Worm (Caenorhabditis elegans) whole organism, young adult: ENCODE data around the gene mai-2.
A peak's percentile ranks its signal among the peaks of the same experiment; 100 is the strongest.

Source experiments
- C06A6.2 ChIP-seq: fragments of 200-800 bp; sonication (Bioruptor generic); conservative IDR thresholded peaks from 2 replicates; pipeline ENCODE4 v1.3.6; 2022; ENCODE audit warnings: missing genetic modification characterization, missing compliant biosample characterization
- F10E7.11 ChIP-seq: sonication (generic microtip); optimal IDR thresholded peaks from 2 replicates; lab custom pipeline; 2017; ENCODE audit warnings: mild to moderate bottlenecking, missing genetic modification characterization, moderate library complexity, missing compliant biosample characterization
- F33H1.4 ChIP-seq: fragments of 200-800 bp; sonication (Bioruptor generic); IDR thresholded peaks from 2 replicates; pipeline ENCODE4 v1.3.6; 2022; ENCODE audit warnings: missing genetic modification reagents, missing genetic modification characterization, missing compliant biosample characterization
- F49E8.2 ChIP-seq: sonication (generic microtip); optimal IDR thresholded peaks from 3 replicates; lab custom pipeline; 2017; ENCODE audit warnings: missing genetic modification characterization, mild to moderate bottlenecking, missing compliant biosample characterization, antibody characterized with exemption, moderate library complexity; ENCODE audit not compliant: insufficient read depth
- F55B11.4 ChIP-seq: sonication (generic microtip); optimal IDR thresholded peaks from 2 replicates; lab custom pipeline; 2016; ENCODE audit warnings: missing compliant biosample characterization, missing genetic modification characterization, borderline replicate concordance; ENCODE audit not compliant: insufficient read depth
- Y53G8AR.9 ChIP-seq: fragments of 200-800 bp; sonication (Bioruptor generic); conservative IDR thresholded peaks from 2 replicates; pipeline ENCODE4 v1.3.6; 2022; ENCODE audit warnings: missing genetic modification reagents, missing genetic modification characterization, missing compliant biosample characterization
- ama-1 ChIP-seq, 3 experiments: fragments of 150-350 bp in 1 of 3; sonication (generic microtip) in 2 of 3; optimal IDR thresholded peaks; 2 replicates each; lab custom pipeline; 2014 to 2018; ENCODE audit warnings: missing biosample characterization in 2 of 3, missing genetic modification characterization in 2 of 3, missing genetic modification reagents in 2 of 3
- attf-3 ChIP-seq: fragments of 200-800 bp; sonication (Bioruptor generic); conservative IDR thresholded peaks from 2 replicates; pipeline ENCODE4 v1.3.6; 2022; ENCODE audit warnings: missing genetic modification reagents, missing genetic modification characterization, missing compliant biosample characterization
- attf-5 ChIP-seq: fragments of 200-800 bp; sonication (Bioruptor generic); optimal IDR thresholded peaks from 2 replicates; lab custom pipeline; 2018; ENCODE audit warnings: mild to moderate bottlenecking, missing genetic modification characterization, missing compliant biosample characterization
- attf-6 ChIP-seq: fragments of 200-800 bp; sonication (Bioruptor generic); IDR thresholded peaks from 2 replicates; pipeline ENCODE4 v1.3.6; 2022; ENCODE audit warnings: missing genetic modification reagents, missing genetic modification characterization, missing compliant biosample characterization
- cebp-1 ChIP-seq, 2 experiments: fragments of 200-800 bp in 1 of 2; sonication (Bioruptor generic) in 1 of 2; sonication (generic microtip) in 1 of 2; IDR thresholded peaks in 1 of 2; optimal IDR thresholded peaks in 1 of 2; 2 replicates each; pipeline versions ENCODE4 v1.3.6 to Lab custom; 2017 to 2022; ENCODE audit warnings: missing compliant biosample characterization in 2 of 2, missing genetic modification characterization in 2 of 2, mild to moderate bottlenecking in 1 of 2, missing genetic modification reagents in 1 of 2, moderate library complexity in 1 of 2
- ceh-100 ChIP-seq: fragments of 200-800 bp; sonication (Bioruptor generic); IDR thresholded peaks from 2 replicates; pipeline ENCODE4 v1.3.6; 2022; ENCODE audit warnings: missing genetic modification reagents, missing genetic modification characterization, missing compliant biosample characterization
- ceh-27 ChIP-seq: fragments of 200-800 bp; sonication (Bioruptor generic); optimal IDR thresholded peaks from 2 replicates; lab custom pipeline; 2018; ENCODE audit warnings: mild to moderate bottlenecking, missing genetic modification characterization, moderate library complexity, missing compliant biosample characterization
- ceh-58 ChIP-seq: fragments of 200-800 bp; sonication (Bioruptor generic); IDR thresholded peaks from 2 replicates; pipeline ENCODE4 v1.3.6; 2022; ENCODE audit warnings: missing genetic modification characterization, missing compliant biosample characterization
- die-1 ChIP-seq: sonication (generic microtip); optimal IDR thresholded peaks from 2 replicates; lab custom pipeline; 2016; ENCODE audit warnings: missing genotype, mild to moderate bottlenecking, missing genetic modification characterization, missing compliant biosample characterization
- dpl-1 ChIP-seq: fragments of 150-350 bp; optimal IDR thresholded peaks from 2 replicates; lab custom pipeline; 2014; ENCODE audit warnings: missing biosample characterization, missing genetic modification reagents, missing genetic modification characterization
- efl-1 ChIP-seq: fragments of 150-350 bp; optimal IDR thresholded peaks from 2 replicates; lab custom pipeline; 2014; ENCODE audit warnings: missing biosample characterization, missing genetic modification reagents, missing genetic modification characterization
- egrh-3 ChIP-seq: fragments of 200-800 bp; sonication (Bioruptor generic); IDR thresholded peaks from 2 replicates; pipeline ENCODE4 v1.3.6; 2022; ENCODE audit warnings: missing genetic modification reagents, missing genetic modification characterization, missing compliant biosample characterization
- ekl-4 ChIP-seq: fragments of 200-800 bp; sonication (Bioruptor generic); IDR thresholded peaks from 2 replicates; pipeline ENCODE4 v1.3.6; 2022; ENCODE audit warnings: missing genetic modification reagents, missing genetic modification characterization, missing compliant biosample characterization
- hmg-1.2 ChIP-seq: fragments of 200-800 bp; sonication (Bioruptor generic); IDR thresholded peaks from 2 replicates; pipeline ENCODE4 v1.3.6; 2022; ENCODE audit warnings: missing genetic modification reagents, missing genetic modification characterization, missing compliant biosample characterization
- let-526 ChIP-seq: fragments of 200-800 bp; sonication (Bioruptor generic); IDR thresholded peaks from 2 replicates; pipeline ENCODE4 v1.3.6; 2022; ENCODE audit warnings: missing genetic modification reagents, missing genetic modification characterization, missing compliant biosample characterization
- lin-26 ChIP-seq: fragments of 200-800 bp; sonication (Bioruptor generic); IDR thresholded peaks from 2 replicates; pipeline ENCODE4 v1.3.6; 2022; ENCODE audit warnings: missing genetic modification reagents, missing genetic modification characterization, missing compliant biosample characterization
- lin-35 ChIP-seq, 3 experiments: fragments of 150-350 bp in 2 of 3; sonication (generic microtip) in 1 of 3; optimal IDR thresholded peaks; 2 replicates each; lab custom pipeline; 2014 to 2018; ENCODE audit warnings: missing biosample characterization in 3 of 3, missing genetic modification characterization in 3 of 3, missing genetic modification reagents in 3 of 3
- lin-40 ChIP-seq: sonication (generic microtip); optimal IDR thresholded peaks from 2 replicates; lab custom pipeline; 2016; ENCODE audit warnings: missing genetic modification characterization, mild to moderate bottlenecking, missing compliant biosample characterization, missing genotype, missing genetic modification reagents
- lin-54 ChIP-seq: fragments of 200-800 bp; sonication (Bioruptor generic); optimal IDR thresholded peaks from 2 replicates; lab custom pipeline; 2018; ENCODE audit warnings: mild to moderate bottlenecking, missing genetic modification characterization, missing compliant biosample characterization
- lsl-1 ChIP-seq: fragments of 200-800 bp; sonication (Bioruptor generic); optimal IDR thresholded peaks from 2 replicates; lab custom pipeline; 2018; ENCODE audit warnings: mild to moderate bottlenecking, missing genetic modification characterization, moderate library complexity, missing compliant biosample characterization
- madf-10 ChIP-seq: sonication (generic microtip); optimal IDR thresholded peaks from 2 replicates; lab custom pipeline; 2016; ENCODE audit warnings: mild to moderate bottlenecking, missing genetic modification characterization, missing compliant biosample characterization
- madf-6 ChIP-seq: fragments of 200-800 bp; sonication (Bioruptor generic); IDR thresholded peaks from 2 replicates; pipeline ENCODE4 v1.3.6; 2022; ENCODE audit warnings: missing genetic modification reagents, missing genetic modification characterization, missing compliant biosample characterization
- mcd-1 ChIP-seq: fragments of 200-800 bp; sonication (Bioruptor generic); IDR thresholded peaks from 2 replicates; pipeline ENCODE4 v1.3.6; 2022; ENCODE audit warnings: missing genetic modification reagents, missing genetic modification characterization, missing compliant biosample characterization
- nfya-2 ChIP-seq: fragments of 200-800 bp; sonication (Bioruptor generic); IDR thresholded peaks from 2 replicates; pipeline ENCODE4 v1.3.6; 2022; ENCODE audit warnings: missing genetic modification reagents, missing genetic modification characterization, missing compliant biosample characterization
- nfyb-1 ChIP-seq: fragments of 200-800 bp; sonication (Bioruptor generic); IDR thresholded peaks from 2 replicates; pipeline ENCODE4 v1.3.6; 2022; ENCODE audit warnings: missing genetic modification reagents, missing genetic modification characterization, missing compliant biosample characterization
- pbrm-1 ChIP-seq: fragments of 200-800 bp; sonication (Bioruptor generic); IDR thresholded peaks from 2 replicates; pipeline ENCODE4 v1.3.6; 2022; ENCODE audit warnings: missing genetic modification reagents, missing genetic modification characterization, missing compliant biosample characterization
- pha-4 ChIP-seq: fragments of 150-350 bp; sonication (generic microtip); optimal IDR thresholded peaks from 2 replicates; lab custom pipeline; 2014; ENCODE audit warnings: missing biosample characterization, missing genetic modification reagents, missing genetic modification characterization
- repo-1 ChIP-seq: sonication (generic microtip); optimal IDR thresholded peaks from 2 replicates; lab custom pipeline; 2017; ENCODE audit warnings: mild to moderate bottlenecking, missing genetic modification characterization, missing compliant biosample characterization
- snpc-1.3 ChIP-seq: sonication (generic microtip); optimal IDR thresholded peaks from 2 replicates; lab custom pipeline; 2017; ENCODE audit warnings: missing genetic modification characterization, mild to moderate bottlenecking, missing compliant biosample characterization, antibody characterized with exemption, moderate library complexity, missing genotype, missing genetic modification reagents; ENCODE audit not compliant: insufficient read depth
- snpc-4 ChIP-seq, 5 experiments: fragments of 150-350 bp in 1 of 5; sonication (generic microtip) in 4 of 5; optimal IDR thresholded peaks; 2 replicates each; lab custom pipeline; 2014 to 2018; ENCODE audit warnings: missing genetic modification characterization in 5 of 5, missing biosample characterization in 3 of 5, antibody characterized with exemption in 2 of 5, mild to moderate bottlenecking in 2 of 5, missing compliant biosample characterization in 2 of 5, missing genotype in 2 of 5, moderate library complexity in 2 of 5, missing genetic modification reagents in 1 of 5
- tbp1 ChIP-seq: fragments of 200-800 bp; sonication (Bioruptor generic); optimal IDR thresholded peaks from 2 replicates; lab custom pipeline; 2018; ENCODE audit warnings: mild to moderate bottlenecking, missing genetic modification characterization, missing compliant biosample characterization
- unc-130 ChIP-seq: sonication (generic microtip); optimal IDR thresholded peaks from 2 replicates; lab custom pipeline; 2016; ENCODE audit warnings: missing genetic modification reagents, missing genetic modification characterization, missing compliant biosample characterization
- unc-62 ChIP-seq: fragments of 150-350 bp; optimal IDR thresholded peaks from 2 replicates; lab custom pipeline; 2014; ENCODE audit warnings: missing biosample characterization, missing genetic modification reagents, missing genetic modification characterization
- xnd-1 ChIP-seq: sonication (generic microtip); optimal IDR thresholded peaks from 2 replicates; lab custom pipeline; 2016; ENCODE audit warnings: missing genotype, missing genetic modification reagents, missing genetic modification characterization, missing compliant biosample characterization
- zfh-2 ChIP-seq: fragments of 200-800 bp; sonication (Bioruptor generic); conservative IDR thresholded peaks from 2 replicates; pipeline ENCODE4 v1.3.6; 2022; ENCODE audit warnings: missing genetic modification reagents, missing genetic modification characterization, missing compliant biosample characterization
- ztf-18 ChIP-seq: sonication (generic microtip); optimal IDR thresholded peaks from 2 replicates; lab custom pipeline; 2016; ENCODE audit warnings: missing genotype, mild to moderate bottlenecking, missing genetic modification characterization, missing compliant biosample characterization
- ztf-25 ChIP-seq: fragments of 200-800 bp; sonication (Bioruptor generic); IDR thresholded peaks from 2 replicates; pipeline ENCODE4 v1.3.6; 2022; ENCODE audit warnings: missing genetic modification reagents, missing genetic modification characterization, missing compliant biosample characterization
- ztf-3 ChIP-seq: fragments of 200-800 bp; sonication (Bioruptor generic); optimal IDR thresholded peaks from 2 replicates; lab custom pipeline; 2018; ENCODE audit warnings: mild to moderate bottlenecking, missing genetic modification characterization, missing compliant biosample characterization

The mai-2 gene

ce11 chrIV:3385337-3386215 is at the start of gene mai-2:
TSS of gene mai-2 (plus strand) at chrIV:3385910.
- TF ChIP-seq F33H1.4 (GFP tag; lab: Robert Waterston, UW), result peak; percentile 24; the same call in 1 of the 2 replicates
- peak; percentile 52 for TF ChIP-seq mcd-1 (GFP tag; lab: Robert Waterston, UW)
- TF ChIP-seq xnd-1 (tag; lab: Kevin White, UChicago), result no peak
- TF ChIP-seq efl-1 (GFP tag; lab: Kevin White, UChicago), result peak; percentile 6
- TF ChIP-seq F49E8.2, result no peak
- TF ChIP-seq ama-1 (optimal IDR thresholded peaks at IDR 0.05; lab: Kevin White, UChicago), result peak; percentile 67
- TF ChIP-seq ama-1 (GFP tag; optimal IDR thresholded peaks at IDR 0.05; lab: Kevin White, UChicago), result no peak
- TF ChIP-seq ztf-25 (GFP tag; lab: Robert Waterston, UW), result no peak
- peak; percentile 56; the same call in 1 of the 2 replicates for TF ChIP-seq pbrm-1
- peak; percentile 86 for TF ChIP-seq zfh-2 (GFP tag; lab: Robert Waterston, UW)
- peak; percentile 61 for TF ChIP-seq lin-54
- TF ChIP-seq lin-40 (tag; lab: Kevin White, UChicago), result peak; percentile 12
- no peak for TF ChIP-seq F10E7.11 (tag; lab: Kevin White, UChicago)
- peak; percentile 35; the same call in 1 of the 2 replicates for TF ChIP-seq nfyb-1 (GFP tag; lab: Robert Waterston, UW)
- no peak for TF ChIP-seq ceh-100 (GFP tag; lab: Robert Waterston, UW)
- no peak for TF ChIP-seq cebp-1 (GFP tag; IDR thresholded peaks at IDR 0.05; lab: Robert Waterston, UW)
- TF ChIP-seq cebp-1 (tag; optimal IDR thresholded peaks at IDR 0.05; lab: Kevin White, UChicago), result peak; percentile 41
- TF ChIP-seq lin-26 (GFP tag; lab: Robert Waterston, UW), result no peak
- peak; percentile 25 for TF ChIP-seq tbp1 (GFP tag; lab: Kevin White, UChicago)
- no peak for TF ChIP-seq repo-1 (tag; lab: Kevin White, UChicago)
- no peak for TF ChIP-seq ztf-3
- TF ChIP-seq attf-5 (GFP tag; lab: Kevin White, UChicago), result peak; percentile 51
- TF ChIP-seq let-526, result 0 out of 2 replicates have a peak, but pooled peaks have one; percentile 9
- TF ChIP-seq attf-3 (GFP tag; lab: Robert Waterston, UW), result 0 out of 2 replicates have a peak, but pooled peaks have one; percentile 10
- peak; percentile 20 for TF ChIP-seq ceh-27 (GFP tag; lab: Kevin White, UChicago)
- TF ChIP-seq ekl-4 (GFP tag; lab: Robert Waterston, UW), result 0 out of 2 replicates have a peak, but pooled peaks have one; percentile 23
- TF ChIP-seq dpl-1, result peak; percentile 43
- peak; percentile 94 for TF ChIP-seq egrh-3
- no peak for TF ChIP-seq snpc-4 (GFP tag; optimal IDR thresholded peaks at IDR 0.05; lab: Kevin White, UChicago)
- TF ChIP-seq snpc-4 (tag; optimal IDR thresholded peaks at IDR 0.05; lab: Kevin White, UChicago), result no peak
- TF ChIP-seq Y53G8AR.9 (GFP tag; lab: Robert Waterston, UW), result no peak
- TF ChIP-seq lin-35 (GFP tag; optimal IDR thresholded peaks at IDR 0.05; lab: Kevin White, UChicago), result peak in 1 of 3 experiments; percentile 82
- TF ChIP-seq hmg-1.2 (GFP tag; lab: Robert Waterston, UW), result peak; percentile 41
- TF ChIP-seq F55B11.4 (tag; lab: Kevin White, UChicago), result no peak
- TF ChIP-seq pha-4 (tag; lab: Kevin White, UChicago), result no peak
- no peak for TF ChIP-seq snpc-1.3 (tag; lab: Kevin White, UChicago)

ce11 chrIV:3336585-3336984 is 49.1 kb upstream of the mai-2 start, which contains the start of gene F42A6.6:
TSS of gene F42A6.6 (minus strand) at chrIV:3336873.
- peak; percentile 72; the same call in 1 of the 2 replicates for TF ChIP-seq ceh-58
- peak; percentile 86 for TF ChIP-seq attf-6 (GFP tag; lab: Robert Waterston, UW)
- TF ChIP-seq ztf-18, result peak; percentile 37
- peak; percentile 43 for TF ChIP-seq lsl-1 (GFP tag; lab: Kevin White, UChicago)
- TF ChIP-seq die-1 (tag; lab: Kevin White, UChicago), result peak; percentile 77
- peak; percentile 42; the same call in 1 of the 2 replicates for TF ChIP-seq attf-3 (GFP tag; lab: Robert Waterston, UW)
- TF ChIP-seq unc-62 (GFP tag; lab: Kevin White, UChicago), result no peak
- TF ChIP-seq C06A6.2 (GFP tag; lab: Robert Waterston, UW), result 0 out of 2 replicates have a peak, but pooled peaks have one; percentile 16
- no peak; the same call in 1 of the 2 replicates for TF ChIP-seq nfya-2 (GFP tag; lab: Robert Waterston, UW)
- peak; percentile 78 for TF ChIP-seq unc-130 (GFP tag; lab: Kevin White, UChicago)
- TF ChIP-seq madf-10 (tag; lab: Kevin White, UChicago), result no peak
- TF ChIP-seq pha-4 (tag; lab: Kevin White, UChicago), result no peak
- peak; percentile 82 for TF ChIP-seq madf-6 (GFP tag; lab: Robert Waterston, UW)
